Worm (Caenorhabditis elegans) whole organism, L3 larva: ENCODE data around the gene cdh-4.

Experiments
- R02D3.7 ChIP-seq: fragments of 150-350 bp; optimal IDR thresholded peaks from 2 replicates; lab custom pipeline; 2014; ENCODE audit warnings: missing biosample characterization, missing genetic modification characterization
- ZK546.5 ChIP-seq: sonication (generic microtip); optimal IDR thresholded peaks from 2 replicates; lab custom pipeline; 2017; ENCODE audit warnings: missing biosample characterization, missing genetic modification characterization
- aly-2 ChIP-seq: fragments of 150-350 bp; optimal IDR thresholded peaks from 2 replicates; lab custom pipeline; 2014; ENCODE audit warnings: missing biosample characterization, missing genetic modification characterization
- ama-1 ChIP-seq: fragments of 150-350 bp; optimal IDR thresholded peaks from 2 replicates; lab custom pipeline; 2018
- ceh-16 ChIP-seq: sonication (generic microtip); optimal IDR thresholded peaks from 2 replicates; lab custom pipeline; 2017; ENCODE audit warnings: missing biosample characterization, missing genetic modification characterization
- ceh-28 ChIP-seq: fragments of 150-350 bp; optimal IDR thresholded peaks from 2 replicates; lab custom pipeline; 2014; ENCODE audit warnings: missing biosample characterization, missing genetic modification reagents, missing genetic modification characterization
- ceh-82 ChIP-seq: fragments of 150-350 bp; optimal IDR thresholded peaks from 2 replicates; lab custom pipeline; 2014; ENCODE audit warnings: missing biosample characterization, missing genetic modification characterization
- ceh-9 ChIP-seq: sonication (generic microtip); optimal IDR thresholded peaks from 2 replicates; lab custom pipeline; 2018; ENCODE audit warnings: missing biosample characterization, missing genetic modification characterization
- daf-12 ChIP-seq: fragments of 150-350 bp; optimal IDR thresholded peaks from 2 replicates; lab custom pipeline; 2014; ENCODE audit warnings: missing biosample characterization, missing genetic modification reagents, missing genetic modification characterization
- egl-5 ChIP-seq: fragments of 150-350 bp; optimal IDR thresholded peaks from 2 replicates; lab custom pipeline; 2017; ENCODE audit warnings: missing biosample characterization, missing genetic modification reagents, missing genetic modification characterization, inconsistent platforms
- elt-1 ChIP-seq: fragments of 150-350 bp; optimal IDR thresholded peaks from 2 replicates; lab custom pipeline; 2014; ENCODE audit warnings: missing biosample characterization, missing genetic modification characterization
- elt-2 ChIP-seq: sonication (generic microtip); optimal IDR thresholded peaks from 2 replicates; lab custom pipeline; 2016; ENCODE audit warnings: missing genetic modification reagents, mild to moderate bottlenecking, missing genetic modification characterization, missing compliant biosample characterization
- elt-3 ChIP-seq, 3 experiments: fragments of 150-350 bp in 1 of 3; sonication (generic microtip) in 2 of 3; optimal IDR thresholded peaks; 2 replicates in 2 of 3; 4 replicates in 1 of 3; lab custom pipeline; 2014 to 2017; ENCODE audit warnings: missing biosample characterization in 3 of 3, missing genetic modification characterization in 3 of 3
- eor-1 ChIP-seq, 2 experiments: fragments of 150-350 bp; optimal IDR thresholded peaks; 2 replicates each; lab custom pipeline; 2014 to 2018; ENCODE audit warnings: missing biosample characterization in 2 of 2, missing genetic modification characterization in 2 of 2
- fkh-2 ChIP-seq: fragments of 150-350 bp; optimal IDR thresholded peaks from 2 replicates; lab custom pipeline; 2014; ENCODE audit warnings: missing biosample characterization, missing genetic modification reagents, missing genetic modification characterization
- fos-1 ChIP-seq: fragments of 150-350 bp; optimal IDR thresholded peaks from 2 replicates; lab custom pipeline; 2014; ENCODE audit warnings: missing biosample characterization, missing genetic modification characterization
- hmg-11 ChIP-seq: sonication (generic microtip); optimal IDR thresholded peaks from 2 replicates; lab custom pipeline; 2016; ENCODE audit warnings: missing genetic modification characterization, missing compliant biosample characterization
- jun-1 ChIP-seq: fragments of 150-350 bp; optimal IDR thresholded peaks from 2 replicates; lab custom pipeline; 2014; ENCODE audit warnings: missing biosample characterization, missing genetic modification reagents, missing genetic modification characterization
- lin-15B ChIP-seq: fragments of 150-350 bp; optimal IDR thresholded peaks from 2 replicates; lab custom pipeline; 2014; ENCODE audit warnings: missing biosample characterization, missing genetic modification characterization
- lin-39 ChIP-seq: fragments of 150-350 bp; optimal IDR thresholded peaks from 2 replicates; lab custom pipeline; 2018; ENCODE audit warnings: missing biosample characterization, missing genetic modification reagents, missing genetic modification characterization
- lsy-12 ChIP-seq: sonication (generic microtip); optimal IDR thresholded peaks from 2 replicates; lab custom pipeline; 2016; ENCODE audit warnings: mild to moderate bottlenecking, missing genetic modification characterization, missing compliant biosample characterization
- mdl-1 ChIP-seq: fragments of 150-350 bp; optimal IDR thresholded peaks from 2 replicates; lab custom pipeline; 2014; ENCODE audit warnings: missing biosample characterization, missing genetic modification characterization
- mml-1 ChIP-seq: fragments of 150-350 bp; sonication (generic microtip); optimal IDR thresholded peaks from 3 replicates; lab custom pipeline; 2014; ENCODE audit warnings: missing biosample characterization, missing genetic modification characterization
- nfya-1 ChIP-seq: sonication (generic microtip); optimal IDR thresholded peaks from 2 replicates; lab custom pipeline; 2017; ENCODE audit warnings: missing genetic modification characterization, mild to moderate bottlenecking, missing compliant biosample characterization, antibody characterized with exemption, moderate library complexity; ENCODE audit not compliant: insufficient read depth
- nhr-12 ChIP-seq: fragments of 150-350 bp; optimal IDR thresholded peaks from 2 replicates; lab custom pipeline; 2014; ENCODE audit warnings: missing biosample characterization, missing genetic modification characterization
- nhr-23 ChIP-seq: fragments of 150-350 bp; optimal IDR thresholded peaks from 2 replicates; lab custom pipeline; 2014; ENCODE audit warnings: missing biosample characterization, missing genetic modification reagents, missing genetic modification characterization
- nhr-237 ChIP-seq: fragments of 150-350 bp; optimal IDR thresholded peaks from 2 replicates; lab custom pipeline; 2014; ENCODE audit warnings: missing biosample characterization, missing genetic modification characterization
- nhr-25 ChIP-seq: sonication (generic microtip); optimal IDR thresholded peaks from 2 replicates; lab custom pipeline; 2017; ENCODE audit warnings: missing biosample characterization, missing genetic modification characterization
- nhr-28 ChIP-seq: fragments of 150-350 bp; optimal IDR thresholded peaks from 2 replicates; lab custom pipeline; 2014; ENCODE audit warnings: missing biosample characterization, missing genetic modification characterization
- nhr-43 ChIP-seq: sonication (generic microtip); optimal IDR thresholded peaks from 2 replicates; lab custom pipeline; 2016; ENCODE audit warnings: mild to moderate bottlenecking, missing genetic modification characterization, missing compliant biosample characterization; ENCODE audit not compliant: poor library complexity, severe bottlenecking
- nhr-67 ChIP-seq: fragments of 150-350 bp; optimal IDR thresholded peaks from 2 replicates; lab custom pipeline; 2014; ENCODE audit warnings: missing biosample characterization, missing genetic modification characterization
- nhr-76 ChIP-seq: fragments of 150-350 bp; sonication (generic microtip); optimal IDR thresholded peaks from 5 replicates; lab custom pipeline; 2014; ENCODE audit warnings: missing biosample characterization, missing genetic modification characterization
- nhr-77 ChIP-seq: fragments of 150-350 bp; optimal IDR thresholded peaks from 2 replicates; lab custom pipeline; 2014; ENCODE audit warnings: missing biosample characterization, missing genetic modification characterization
- pha-4 ChIP-seq: fragments of 150-350 bp; optimal IDR thresholded peaks from 2 replicates; lab custom pipeline; 2014; ENCODE audit warnings: missing biosample characterization, missing genetic modification reagents, missing genetic modification characterization
- pqm-1 ChIP-seq: fragments of 150-350 bp; optimal IDR thresholded peaks from 2 replicates; lab custom pipeline; 2017; ENCODE audit warnings: missing biosample characterization, missing genetic modification characterization, inconsistent platforms
- sea-2 ChIP-seq: fragments of 150-350 bp; sonication (generic microtip); optimal IDR thresholded peaks from 4 replicates; lab custom pipeline; 2014; ENCODE audit warnings: missing biosample characterization, missing genetic modification reagents, missing genetic modification characterization
- skn-1 ChIP-seq: fragments of 150-350 bp; optimal IDR thresholded peaks from 2 replicates; lab custom pipeline; 2014; ENCODE audit warnings: missing biosample characterization, missing genetic modification characterization
- tbx-2 ChIP-seq: sonication (generic microtip); optimal IDR thresholded peaks from 2 replicates; lab custom pipeline; 2016; ENCODE audit warnings: mild to moderate bottlenecking, missing genetic modification characterization, missing compliant biosample characterization
- unc-39 ChIP-seq: sonication (generic microtip); optimal IDR thresholded peaks from 4 replicates; lab custom pipeline; 2017; ENCODE audit warnings: missing biosample characterization, missing genetic modification characterization
- unc-62 ChIP-seq: fragments of 150-350 bp; sonication (generic microtip); optimal IDR thresholded peaks from 4 replicates; lab custom pipeline; 2014; ENCODE audit warnings: missing biosample characterization, missing genetic modification reagents, missing genetic modification characterization
- zag-1 ChIP-seq: fragments of 150-350 bp; optimal IDR thresholded peaks from 2 replicates; lab custom pipeline; 2014; ENCODE audit warnings: missing biosample characterization, missing genetic modification characterization
- ztf-11 ChIP-seq: fragments of 150-350 bp; optimal IDR thresholded peaks from 2 replicates; lab custom pipeline; 2014; ENCODE audit warnings: missing biosample characterization, missing genetic modification characterization
- ztf-4 ChIP-seq: fragments of 150-350 bp; optimal IDR thresholded peaks from 2 replicates; lab custom pipeline; 2014; ENCODE audit warnings: missing biosample characterization, missing genetic modification characterization

cdh-4 gene

ce11 chrIII:4551963-4552362 is 31.8 kb downstream of the cdh-4 start (continued):
- TF ChIP-seq unc-62 (GFP tag; lab: Kevin White, UChicago) (no peak), ceh-16 (tag; lab: Kevin White, UChicago) (no peak), ceh-28 (tag; lab: Kevin White, UChicago) (peak; percentile 50), lin-15B (tag; lab: Kevin White, UChicago) (peak; percentile 72)
- TF ChIP-seq, all 47 proteins: peak for 19

- TF ChIP-seq elt-2 (tag; lab: Kevin White, UChicago) (peak; percentile 56), elt-1 (tag; lab: Kevin White, UChicago) (no peak)
These were observed 32.7 kb downstream of the cdh-4 start for ce11 chrIII:4552872-4553271.

- TF ChIP-seq nhr-25 (tag; lab: Kevin White, UChicago) (no peak), nhr-77 (tag; lab: Kevin White, UChicago) (no peak), lin-39 (no peak), R02D3.7 (no peak), lsy-12 (no peak), mdl-1 (tag; lab: Kevin White, UChicago) (no peak), ztf-11 (tag; lab: Kevin White, UChicago) (no peak), nhr-237 (tag; lab: Kevin White, UChicago) (no peak), ZK546.5 (tag; lab: Kevin White, UChicago) (no peak), egl-5 (tag; lab: Kevin White, UChicago) (no peak), nhr-67 (tag; lab: Kevin White, UChicago) (no peak), nhr-23 (tag; lab: Kevin White, UChicago) (no peak), nhr-76 (tag; lab: Kevin White, UChicago) (no peak), unc-62 (GFP tag; lab: Kevin White, UChicago) (no peak), ceh-9 (tag; lab: Kevin White, UChicago) (no peak), fos-1 (tag; lab: Kevin White, UChicago) (no peak), skn-1 (tag; lab: Kevin White, UChicago) (no peak), aly-2 (no peak)
These were observed 33.2 kb downstream of the cdh-4 start, which contains the start of gene imph-1 for ce11 chrIII:4553316-4553715. imph-1 (plus strand) TSS chrIII:4553616.

ce11 chrIII:4555345-4555744 is 35.2 kb downstream of the cdh-4 start:
- peak; percentile 50 for TF ChIP-seq nfya-1
- no peak for TF ChIP-seq R02D3.7
- TF ChIP-seq lin-39: peak; percentile 16
- TF ChIP-seq hmg-11 (tag; lab: Kevin White, UChicago): peak; percentile 12

- TF ChIP-seq ztf-11 (tag; lab: Kevin White, UChicago) (no peak), lin-15B (tag; lab: Kevin White, UChicago) (peak; percentile 32), daf-12 (no peak), skn-1 (tag; lab: Kevin White, UChicago) (no peak), zag-1 (tag; lab: Kevin White, UChicago) (no peak), pha-4 (tag; lab: Kevin White, UChicago) (peak; percentile 83), nhr-28 (tag; lab: Kevin White, UChicago) (no peak), nhr-67 (tag; lab: Kevin White, UChicago) (no peak), nhr-237 (tag; lab: Kevin White, UChicago) (no peak), ama-1 (lab: Kevin White, UChicago) (peak; percentile 83), nhr-43 (tag; lab: Kevin White, UChicago) (peak; percentile 69), R02D3.7 (peak; percentile 65), nhr-25 (tag; lab: Kevin White, UChicago) (peak; percentile 97), fos-1 (tag; lab: Kevin White, UChicago) (no peak), unc-62 (GFP tag; lab: Kevin White, UChicago) (peak; percentile 75), eor-1 (tag; optimal IDR thresholded peaks at IDR 0.05; lab: Kevin White, UChicago) (no peak), nhr-23 (tag; lab: Kevin White, UChicago) (peak; percentile 95), ceh-82 (tag; lab: Kevin White, UChicago) (peak; percentile 63), unc-39 (no peak), jun-1 (tag; lab: Kevin White, UChicago) (peak; percentile 60), pqm-1 (tag; lab: Kevin White, UChicago) (peak; percentile 14), nhr-77 (tag; lab: Kevin White, UChicago) (no peak), elt-1 (tag; lab: Kevin White, UChicago) (no peak), elt-2 (tag; lab: Kevin White, UChicago) (peak; percentile 52), lsy-12 (peak; percentile 81), sea-2 (GFP tag; lab: Kevin White, UChicago) (peak; percentile 89), nhr-12 (tag; lab: Kevin White, UChicago) (no peak), ceh-16 (tag; lab: Kevin White, UChicago) (no peak), ceh-28 (tag; lab: Kevin White, UChicago) (peak; percentile 83), elt-3 (tag; optimal IDR thresholded peaks at IDR 0.05; lab: Kevin White, UChicago) (peak in 1 of 3 experiments; percentile 60), mml-1 (tag; lab: Kevin White, UChicago) (no peak), nfya-1 (peak; percentile 94), tbx-2 (tag; lab: Kevin White, UChicago) (peak; percentile 34), ztf-4 (peak; percentile 56), hmg-11 (tag; lab: Kevin White, UChicago) (peak; percentile 98), fkh-2 (tag; lab: Kevin White, UChicago) (no peak)
These were observed 40.3 kb downstream of the cdh-4 start for ce11 chrIII:4560393-4560890.
